Worm (Caenorhabditis elegans) whole organism, young adult: ENCODE results near the gene K07D4.5.

Source experiments
- F22D6.2 ChIP-seq: sonication (generic microtip); optimal IDR thresholded peaks from 2 replicates; lab custom pipeline; 2016; ENCODE audit warnings: mild to moderate bottlenecking, missing genetic modification characterization, missing compliant biosample characterization
- F57A8.1 ChIP-seq: fragments of 200-800 bp; sonication (Bioruptor generic); optimal IDR thresholded peaks from 2 replicates; lab custom pipeline; 2018; ENCODE audit warnings: mild to moderate bottlenecking, missing genetic modification characterization, moderate library complexity, missing compliant biosample characterization
- Y53G8AR.9 ChIP-seq: fragments of 200-800 bp; sonication (Bioruptor generic); conservative IDR thresholded peaks from 2 replicates; pipeline ENCODE4 v1.3.6; 2022; ENCODE audit warnings: missing genetic modification reagents, missing genetic modification characterization, missing compliant biosample characterization
- attf-6 ChIP-seq: fragments of 200-800 bp; sonication (Bioruptor generic); IDR thresholded peaks from 2 replicates; pipeline ENCODE4 v1.3.6; 2022; ENCODE audit warnings: missing genetic modification reagents, missing genetic modification characterization, missing compliant biosample characterization
- bed-2 ChIP-seq: fragments of 200-800 bp; sonication (Bioruptor generic); IDR thresholded peaks from 2 replicates; pipeline ENCODE4 v1.3.6; 2022; ENCODE audit warnings: missing genetic modification reagents, missing genetic modification characterization, missing compliant biosample characterization
- ceh-27 ChIP-seq: fragments of 200-800 bp; sonication (Bioruptor generic); optimal IDR thresholded peaks from 2 replicates; lab custom pipeline; 2018; ENCODE audit warnings: mild to moderate bottlenecking, missing genetic modification characterization, moderate library complexity, missing compliant biosample characterization
- ceh-79 ChIP-seq: sonication (generic microtip); optimal IDR thresholded peaks from 2 replicates; lab custom pipeline; 2017; ENCODE audit warnings: mild to moderate bottlenecking, missing genetic modification characterization, missing compliant biosample characterization
- egl-18 ChIP-seq: fragments of 200-800 bp; sonication (Bioruptor generic); IDR thresholded peaks from 2 replicates; pipeline ENCODE4 v1.3.6; 2022; ENCODE audit warnings: missing genetic modification reagents, missing genetic modification characterization, missing compliant biosample characterization
- egrh-3 ChIP-seq: fragments of 200-800 bp; sonication (Bioruptor generic); IDR thresholded peaks from 2 replicates; pipeline ENCODE4 v1.3.6; 2022; ENCODE audit warnings: missing genetic modification reagents, missing genetic modification characterization, missing compliant biosample characterization
- ekl-4 ChIP-seq: fragments of 200-800 bp; sonication (Bioruptor generic); IDR thresholded peaks from 2 replicates; pipeline ENCODE4 v1.3.6; 2022; ENCODE audit warnings: missing genetic modification reagents, missing genetic modification characterization, missing compliant biosample characterization
- ets-4 ChIP-seq: fragments of 200-800 bp; sonication (Bioruptor generic); optimal IDR thresholded peaks from 2 replicates; lab custom pipeline; 2018; ENCODE audit warnings: mild to moderate bottlenecking, missing genetic modification characterization, missing compliant biosample characterization
- let-526 ChIP-seq: fragments of 200-800 bp; sonication (Bioruptor generic); IDR thresholded peaks from 2 replicates; pipeline ENCODE4 v1.3.6; 2022; ENCODE audit warnings: missing genetic modification reagents, missing genetic modification characterization, missing compliant biosample characterization
- lin-40 ChIP-seq: sonication (generic microtip); optimal IDR thresholded peaks from 2 replicates; lab custom pipeline; 2016; ENCODE audit warnings: missing genetic modification characterization, mild to moderate bottlenecking, missing compliant biosample characterization, missing genotype, missing genetic modification reagents
- lin-54 ChIP-seq: fragments of 200-800 bp; sonication (Bioruptor generic); optimal IDR thresholded peaks from 2 replicates; lab custom pipeline; 2018; ENCODE audit warnings: mild to moderate bottlenecking, missing genetic modification characterization, missing compliant biosample characterization
- lsl-1 ChIP-seq: fragments of 200-800 bp; sonication (Bioruptor generic); optimal IDR thresholded peaks from 2 replicates; lab custom pipeline; 2018; ENCODE audit warnings: mild to moderate bottlenecking, missing genetic modification characterization, moderate library complexity, missing compliant biosample characterization
- madf-3 ChIP-seq: fragments of 200-800 bp; sonication (Bioruptor generic); IDR thresholded peaks from 2 replicates; pipeline ENCODE4 v1.3.6; 2022; ENCODE audit warnings: missing genetic modification reagents, missing genetic modification characterization, missing compliant biosample characterization
- madf-6 ChIP-seq: fragments of 200-800 bp; sonication (Bioruptor generic); IDR thresholded peaks from 2 replicates; pipeline ENCODE4 v1.3.6; 2022; ENCODE audit warnings: missing genetic modification reagents, missing genetic modification characterization, missing compliant biosample characterization
- mcd-1 ChIP-seq: fragments of 200-800 bp; sonication (Bioruptor generic); IDR thresholded peaks from 2 replicates; pipeline ENCODE4 v1.3.6; 2022; ENCODE audit warnings: missing genetic modification reagents, missing genetic modification characterization, missing compliant biosample characterization
- mes-4 ChIP-seq: sonication (generic microtip); optimal IDR thresholded peaks from 2 replicates; lab custom pipeline; 2016; ENCODE audit warnings: missing genotype, missing genetic modification characterization, missing compliant biosample characterization
- mxl-1 ChIP-seq: sonication (generic microtip); optimal IDR thresholded peaks from 2 replicates; lab custom pipeline; 2016; ENCODE audit warnings: missing genetic modification characterization, missing compliant biosample characterization
- nfya-1 ChIP-seq: sonication (generic microtip); optimal IDR thresholded peaks from 2 replicates; lab custom pipeline; 2017; ENCODE audit warnings: antibody characterized with exemption, missing compliant biosample characterization, missing genetic modification characterization, borderline replicate concordance; ENCODE audit not compliant: insufficient read depth
- pha-4 ChIP-seq: fragments of 150-350 bp; sonication (generic microtip); optimal IDR thresholded peaks from 2 replicates; lab custom pipeline; 2014; ENCODE audit warnings: missing biosample characterization, missing genetic modification reagents, missing genetic modification characterization
- sdz-38 ChIP-seq: sonication (generic microtip); optimal IDR thresholded peaks from 2 replicates; lab custom pipeline; 2016; ENCODE audit warnings: missing genotype, missing genetic modification characterization, missing compliant biosample characterization
- snpc-1.1 ChIP-seq: sonication (generic microtip); optimal IDR thresholded peaks from 2 replicates; lab custom pipeline; 2017; ENCODE audit warnings: missing genetic modification characterization, mild to moderate bottlenecking, missing compliant biosample characterization, antibody characterized with exemption, moderate library complexity, missing genotype, missing genetic modification reagents; ENCODE audit not compliant: insufficient read depth
- snpc-3.4 ChIP-seq: sonication (generic microtip); optimal IDR thresholded peaks from 2 replicates; lab custom pipeline; 2017; ENCODE audit warnings: missing genetic modification characterization, mild to moderate bottlenecking, missing compliant biosample characterization, antibody characterized with exemption, moderate library complexity, missing genotype, missing genetic modification reagents
- snpc-4 ChIP-seq, 5 experiments: fragments of 150-350 bp in 1 of 5; sonication (generic microtip) in 4 of 5; optimal IDR thresholded peaks; 2 replicates each; lab custom pipeline; 2014 to 2018; ENCODE audit warnings: missing genetic modification characterization in 5 of 5, missing biosample characterization in 3 of 5, antibody characterized with exemption in 2 of 5, mild to moderate bottlenecking in 2 of 5, missing compliant biosample characterization in 2 of 5, missing genotype in 2 of 5, moderate library complexity in 2 of 5, missing genetic modification reagents in 1 of 5
- tbx-9 ChIP-seq: sonication (generic microtip); optimal IDR thresholded peaks from 2 replicates; lab custom pipeline; 2016; ENCODE audit warnings: borderline replicate concordance, missing genetic modification characterization, inconsistent platforms, missing compliant biosample characterization
- xnd-1 ChIP-seq: sonication (generic microtip); optimal IDR thresholded peaks from 2 replicates; lab custom pipeline; 2016; ENCODE audit warnings: missing genotype, missing genetic modification reagents, missing genetic modification characterization, missing compliant biosample characterization
- zfh-2 ChIP-seq: fragments of 200-800 bp; sonication (Bioruptor generic); conservative IDR thresholded peaks from 2 replicates; pipeline ENCODE4 v1.3.6; 2022; ENCODE audit warnings: missing genetic modification reagents, missing genetic modification characterization, missing compliant biosample characterization
- ztf-26 ChIP-seq: sonication (generic microtip); optimal IDR thresholded peaks from 2 replicates; lab custom pipeline; 2017; ENCODE audit warnings: missing genetic modification characterization, missing compliant biosample characterization
- ztf-3 ChIP-seq: fragments of 200-800 bp; sonication (Bioruptor generic); optimal IDR thresholded peaks from 2 replicates; lab custom pipeline; 2018; ENCODE audit warnings: mild to moderate bottlenecking, missing genetic modification characterization, missing compliant biosample characterization

The K07D4.5 gene

DNA sequence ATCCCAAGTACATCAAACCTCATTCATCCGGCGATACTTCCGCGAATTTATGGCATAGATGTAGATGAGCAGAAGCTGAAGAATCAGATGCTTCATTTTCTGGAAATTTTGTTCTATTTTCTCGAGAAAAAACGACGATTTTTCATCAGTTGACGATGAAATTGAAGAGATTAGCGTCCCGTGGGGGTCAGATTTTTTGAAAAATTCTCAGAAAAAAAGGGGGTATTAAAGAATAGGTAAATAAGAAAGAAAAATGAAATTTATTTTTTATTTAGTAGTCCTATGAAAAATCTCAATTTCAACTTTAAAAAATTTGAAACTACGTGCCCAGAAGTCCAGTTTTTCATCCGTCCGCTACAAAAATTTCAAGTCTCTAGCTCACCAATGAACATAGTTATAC lies at the start of gene K07D4.5:
K07D4.5 (minus strand) TSS at position 101 of the 400 bp plus-strand sequence.
- TF ChIP-seq nfya-1 (no peak), ets-4 (GFP tag; lab: Kevin White, UChicago) (no peak), Y53G8AR.9 (GFP tag; lab: Robert Waterston, UW) (no peak), lin-40 (tag; lab: Kevin White, UChicago) (no peak), mcd-1 (GFP tag; lab: Robert Waterston, UW) (no peak), lin-54 (GFP tag; lab: Kevin White, UChicago) (no peak), pha-4 (tag; lab: Kevin White, UChicago) (no peak), ceh-79 (tag; lab: Kevin White, UChicago) (no peak), let-526 (GFP tag; lab: Robert Waterston, UW) (no peak), lsl-1 (GFP tag; lab: Kevin White, UChicago) (no peak), ztf-3 (no peak)

DNA sequence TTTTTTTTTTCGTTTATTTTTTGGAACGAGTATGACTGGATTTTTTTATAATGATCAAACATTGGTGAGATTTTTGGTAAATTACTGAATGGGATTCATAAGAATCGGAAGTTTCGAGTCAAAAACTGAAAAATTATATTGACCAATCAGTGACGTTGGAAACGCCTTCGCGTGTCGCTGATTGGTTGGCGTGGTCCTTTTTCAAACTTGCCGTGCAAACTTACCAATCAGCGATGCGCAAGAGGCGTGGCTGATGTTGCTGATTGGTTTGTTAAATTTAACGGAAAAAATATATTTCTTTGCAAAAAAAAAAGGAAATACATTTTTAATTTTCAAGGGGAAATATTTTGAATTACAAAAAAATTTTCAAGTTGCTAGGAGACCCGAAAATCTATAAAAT lies 49.3 kb upstream of the K07D4.5 start:
- TF ChIP-seq Y53G8AR.9 (GFP tag; lab: Robert Waterston, UW) (no peak), pha-4 (tag; lab: Kevin White, UChicago) (no peak), madf-6 (GFP tag; lab: Robert Waterston, UW) (no peak), ekl-4 (GFP tag; lab: Robert Waterston, UW) (no peak), sdz-38 (tag; lab: Kevin White, UChicago) (no peak), mes-4 (no peak), bed-2 (no peak), let-526 (GFP tag; lab: Robert Waterston, UW) (no peak), snpc-1.1 (tag; lab: Kevin White, UChicago) (no peak), attf-6 (GFP tag; lab: Robert Waterston, UW) (no peak), egl-18 (no peak), lin-40 (tag; lab: Kevin White, UChicago) (no peak), snpc-3.4 (tag; lab: Kevin White, UChicago) (no peak)
- TF ChIP-seq, all 124 proteins: peak for 0

DNA sequence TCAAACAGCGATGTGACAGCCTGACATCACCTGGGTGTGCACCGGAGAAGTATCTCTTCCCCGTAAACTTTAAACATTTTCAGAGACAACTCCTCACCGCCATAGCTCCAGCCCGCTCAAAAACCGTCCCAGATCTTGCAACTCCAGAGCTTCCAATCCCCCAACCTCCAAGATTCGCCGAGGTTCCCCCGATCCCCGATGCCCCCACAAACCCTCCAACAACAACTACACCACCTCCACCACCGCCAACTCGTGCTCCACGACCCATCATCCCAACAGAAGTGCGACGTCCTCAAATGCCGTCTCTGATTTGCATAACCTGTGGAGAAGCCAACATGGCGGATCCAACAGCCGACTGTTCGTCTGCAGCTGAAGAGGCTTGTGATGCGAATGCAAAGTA lies 45.7 kb upstream of the K07D4.5 start:
- TF ChIP-seq zfh-2 (GFP tag; lab: Robert Waterston, UW) = peak; percentile 66
- no peak for TF ChIP-seq attf-6 (GFP tag; lab: Robert Waterston, UW)

DNA sequence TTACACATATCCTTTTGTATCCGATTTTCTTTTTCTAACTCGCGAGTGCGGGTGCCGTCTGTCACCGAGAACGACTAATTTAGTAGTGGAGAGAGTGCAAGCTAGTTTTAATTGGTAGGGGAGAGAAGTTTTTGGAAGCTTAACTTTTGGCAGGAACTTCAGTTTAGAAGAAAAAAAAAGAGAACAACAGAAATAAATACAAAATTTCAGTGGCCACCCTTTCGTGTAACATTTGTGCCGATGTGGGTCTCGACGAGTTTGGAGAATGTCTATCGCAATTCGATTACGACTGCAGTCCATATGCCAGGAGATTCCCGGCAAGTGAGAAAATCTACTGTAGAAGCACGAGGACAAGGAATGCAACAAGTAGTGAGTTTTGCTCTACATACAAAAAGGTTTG lies 42.8 kb upstream of the K07D4.5 start:
- no peak for TF ChIP-seq ceh-27 (GFP tag; lab: Kevin White, UChicago)
- no peak for TF ChIP-seq egrh-3 (GFP tag; lab: Robert Waterston, UW)
- no peak for TF ChIP-seq xnd-1 (tag; lab: Kevin White, UChicago)
- no peak for TF ChIP-seq snpc-4 (GFP tag; optimal IDR thresholded peaks at IDR 0.05; lab: Kevin White, UChicago)
- no peak for TF ChIP-seq snpc-4 (tag; optimal IDR thresholded peaks at IDR 0.05; lab: Kevin White, UChicago)
- TF ChIP-seq mes-4 = no peak
- no peak for TF ChIP-seq F57A8.1 (GFP tag; lab: Kevin White, UChicago)
- no peak for TF ChIP-seq F22D6.2 (tag; lab: Kevin White, UChicago)
- TF ChIP-seq madf-3 = no peak
- no peak for TF ChIP-seq ztf-26 (tag; lab: Kevin White, UChicago)
- TF ChIP-seq let-526 (GFP tag; lab: Robert Waterston, UW) = no peak
- TF ChIP-seq snpc-1.1 (tag; lab: Kevin White, UChicago) = no peak
- TF ChIP-seq mxl-1 (tag; lab: Kevin White, UChicago) = no peak
- TF ChIP-seq tbx-9 (tag; lab: Kevin White, UChicago) = no peak
